Worm (Caenorhabditis elegans): ENCODE measurements around the gene srp-2.

Gene srp-2

DNA sequence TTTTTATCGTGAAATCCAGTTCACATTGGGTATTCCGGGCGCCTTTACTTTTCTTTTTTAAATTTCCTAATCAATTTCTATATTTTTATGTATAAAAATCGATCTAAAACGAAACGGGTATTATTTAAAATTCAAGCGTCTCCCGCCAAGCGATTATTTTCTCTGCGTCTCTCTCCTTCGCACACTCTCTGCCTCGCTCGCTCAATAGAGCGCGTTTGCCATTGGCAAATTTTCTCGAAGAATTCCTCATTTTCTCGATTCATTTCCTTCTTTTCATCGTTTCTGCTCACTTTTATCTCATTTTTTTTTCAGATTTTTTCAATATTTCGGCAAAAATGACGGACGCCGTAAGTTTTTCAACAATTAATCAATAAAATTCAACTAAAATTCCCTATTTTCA, 10.8 kb downstream of the srp-2 start, which contains the start of gene sti-1:
Gene sti-1, plus strand, starts transcription at position 263 of the 400 bp plus-strand sequence.
- TF ChIP-seq nfya-1 (tag; optimal IDR thresholded peaks at IDR 0.05; ENCODE audit: insufficient read depth) (peak; percentile 92), nhr-67 (tag; optimal IDR thresholded peaks at IDR 0.05) (no peak), mml-1 (tag; optimal IDR thresholded peaks at IDR 0.05) (no peak), nhr-76 (tag; optimal IDR thresholded peaks at IDR 0.05) (peak; percentile 20), jun-1 (tag; optimal IDR thresholded peaks at IDR 0.05) (peak; percentile 65), tbx-2 (tag; optimal IDR thresholded peaks at IDR 0.05) (no peak), hmg-11 (tag; optimal IDR thresholded peaks at IDR 0.05) (peak; percentile 64), aly-2 (tag; optimal IDR thresholded peaks at IDR 0.05) (no peak), nhr-12 (tag; optimal IDR thresholded peaks at IDR 0.05) (no peak), ceh-82 (tag; optimal IDR thresholded peaks at IDR 0.05) (peak; percentile 20), pqm-1 (tag; optimal IDR thresholded peaks at IDR 0.05) (peak; percentile 63), lsy-12 (tag; optimal IDR thresholded peaks at IDR 0.05) (peak; percentile 45), sea-2 (GFP tag; optimal IDR thresholded peaks at IDR 0.05) (no peak), pha-4 (tag; optimal IDR thresholded peaks at IDR 0.05) (peak; percentile 89), ceh-16 (tag; optimal IDR thresholded peaks at IDR 0.05) (no peak), unc-39 (tag; optimal IDR thresholded peaks at IDR 0.05) (no peak), nhr-43 (tag; optimal IDR thresholded peaks at IDR 0.05; ENCODE audit: poor library complexity, severe bottlenecking) (peak; percentile 68), elt-2 (tag; optimal IDR thresholded peaks at IDR 0.05) (peak; percentile 42), nhr-23 (tag; optimal IDR thresholded peaks at IDR 0.05) (peak; percentile 90), egl-5 (tag; optimal IDR thresholded peaks at IDR 0.05) (peak; percentile 94), lin-39 (tag; optimal IDR thresholded peaks at IDR 0.05) (peak; percentile 83), lin-15B (tag; optimal IDR thresholded peaks at IDR 0.05) (peak; percentile 85), skn-1 (tag; optimal IDR thresholded peaks at IDR 0.05) (peak; percentile 35), nhr-237 (tag; optimal IDR thresholded peaks at IDR 0.05) (no peak), eor-1 (tag; optimal IDR thresholded peaks at IDR 0.05) (peak in 1 of 2 experiments; percentile 8), nhr-77 (tag; optimal IDR thresholded peaks at IDR 0.05) (peak; percentile 76), nhr-11 (tag; optimal IDR thresholded peaks at IDR 0.05) (no peak), nhr-25 (tag; optimal IDR thresholded peaks at IDR 0.05) (peak; percentile 73), ceh-28 (tag; optimal IDR thresholded peaks at IDR 0.05) (peak; percentile 72), unc-62 (GFP tag; optimal IDR thresholded peaks at IDR 0.05) (no peak), ama-1 (optimal IDR thresholded peaks at IDR 0.05) (peak; percentile 4), zag-1 (tag; optimal IDR thresholded peaks at IDR 0.05) (no peak), fkh-2 (tag; optimal IDR thresholded peaks at IDR 0.05) (no peak), snpc-4 (tag; optimal IDR thresholded peaks at IDR 0.05) (peak; percentile 73), nhr-28 (tag; optimal IDR thresholded peaks at IDR 0.05) (peak; percentile 1), R02D3.7 (tag; optimal IDR thresholded peaks at IDR 0.05) (peak; percentile 70)

DNA sequence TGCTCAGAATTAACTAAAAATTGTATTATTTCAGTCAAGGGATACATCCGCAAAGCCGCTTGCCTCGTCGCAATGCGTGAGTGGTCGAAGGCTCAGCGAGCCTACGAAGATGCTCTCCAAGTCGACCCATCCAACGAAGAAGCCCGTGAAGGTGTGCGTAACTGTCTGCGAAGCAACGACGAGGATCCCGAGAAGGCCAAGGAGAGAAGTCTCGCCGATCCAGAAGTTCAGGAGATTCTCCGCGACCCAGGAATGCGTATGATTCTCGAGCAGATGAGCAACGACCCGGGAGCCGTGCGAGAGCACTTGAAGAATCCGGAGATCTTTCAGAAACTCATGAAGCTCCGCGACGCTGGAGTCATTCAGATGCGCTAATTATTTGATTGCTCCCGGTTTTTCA, 11.9 kb downstream of the srp-2 start:
- TF ChIP-seq R02D3.7 (tag; optimal IDR thresholded peaks at IDR 0.05) (no peak), nhr-23 (tag; optimal IDR thresholded peaks at IDR 0.05) (no peak), ceh-16 (tag; optimal IDR thresholded peaks at IDR 0.05) (no peak), elt-3 (tag; optimal IDR thresholded peaks at IDR 0.05) (no peak), ztf-4 (tag; optimal IDR thresholded peaks at IDR 0.05) (no peak), ZK546.5 (tag; optimal IDR thresholded peaks at IDR 0.05) (no peak), eor-1 (tag; optimal IDR thresholded peaks at IDR 0.05) (no peak), pqm-1 (tag; optimal IDR thresholded peaks at IDR 0.05) (no peak), egl-5 (tag; optimal IDR thresholded peaks at IDR 0.05) (no peak), aly-2 (tag; optimal IDR thresholded peaks at IDR 0.05) (no peak), nhr-43 (tag; optimal IDR thresholded peaks at IDR 0.05; ENCODE audit: poor library complexity, severe bottlenecking) (no peak), zag-1 (tag; optimal IDR thresholded peaks at IDR 0.05) (no peak), lsy-12 (tag; optimal IDR thresholded peaks at IDR 0.05) (no peak), elt-2 (tag; optimal IDR thresholded peaks at IDR 0.05) (no peak)

DNA sequence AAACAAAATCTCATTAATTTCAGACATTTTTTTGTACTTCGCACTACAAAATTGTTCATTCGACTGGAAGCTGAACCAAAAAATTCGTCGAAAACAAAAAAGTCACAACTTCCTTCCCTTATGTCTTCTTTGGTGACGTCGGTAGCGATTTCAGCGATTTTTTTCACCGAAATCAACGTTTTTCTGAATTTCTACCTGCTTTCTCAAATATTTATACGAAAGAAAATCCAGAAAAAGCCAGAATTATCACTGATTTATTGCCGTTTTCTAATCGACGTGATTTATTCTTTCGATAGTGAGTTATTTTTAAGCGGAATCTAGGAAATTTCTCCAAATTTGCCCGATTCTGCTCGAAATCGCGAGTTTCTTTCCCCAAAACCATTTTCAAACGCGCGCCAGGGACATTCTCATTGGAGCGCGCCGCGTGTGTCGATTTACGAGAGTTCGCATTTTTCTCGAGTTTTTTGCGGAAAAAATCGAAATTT, 12.5 kb downstream of the srp-2 start, which contains the start of gene srbc-58:
Gene srbc-58, plus strand, starts transcription at position 121 of the 485 bp plus-strand sequence.
- TF ChIP-seq ztf-4 (tag; optimal IDR thresholded peaks at IDR 0.05) (no peak), nhr-11 (tag; optimal IDR thresholded peaks at IDR 0.05) (no peak), elt-2 (tag; optimal IDR thresholded peaks at IDR 0.05) (peak; percentile 21), pha-4 (tag; optimal IDR thresholded peaks at IDR 0.05) (peak; percentile 21), R02D3.7 (tag; optimal IDR thresholded peaks at IDR 0.05) (peak; percentile 54), tbx-2 (tag; optimal IDR thresholded peaks at IDR 0.05) (peak; percentile 16), ama-1 (optimal IDR thresholded peaks at IDR 0.05) (peak; percentile 93), nhr-25 (tag; optimal IDR thresholded peaks at IDR 0.05) (peak; percentile 25)
